Fruit fly (Drosophila melanogaster) whole organism, embryonic: Measurements from ENCODE around the gene CG14085.
A peak's percentile ranks its signal among the peaks of the same experiment; 100 is the strongest.

ENCODE experiments used
- Antp ChIP-seq: fragments of 200-800 bp; sonication (Bioruptor generic); optimal IDR thresholded peaks from 3 replicates; lab custom pipeline; 2016; ENCODE audit warnings: missing biosample characterization, missing genetic modification characterization
- CG10147 ChIP-seq: fragments of 200-800 bp; sonication (Bioruptor generic); optimal IDR thresholded peaks from 2 replicates; lab custom pipeline; 2019; ENCODE audit warnings: missing biosample characterization, mild to moderate bottlenecking, missing genetic modification characterization, moderate library complexity
- CG10462 ChIP-seq: fragments of 200-800 bp; sonication (Bioruptor generic); optimal IDR thresholded peaks from 2 replicates; lab custom pipeline; 2016; ENCODE audit warnings: missing biosample characterization, missing genetic modification characterization
- CG11504 ChIP-seq: fragments of 200-800 bp; sonication (Bioruptor generic); optimal IDR thresholded peaks from 3 replicates; lab custom pipeline; 2019; ENCODE audit warnings: missing biosample characterization, mild to moderate bottlenecking, missing genetic modification characterization, moderate library complexity
- CG12659 ChIP-seq: fragments of 200-800 bp; sonication (Bioruptor generic); optimal IDR thresholded peaks from 3 replicates; lab custom pipeline; 2017; ENCODE audit warnings: mild to moderate bottlenecking, missing biosample characterization, missing genetic modification reagents, missing genetic modification characterization
- CG13287 ChIP-seq: fragments of 200-800 bp; sonication (Bioruptor generic); IDR thresholded peaks from 2 replicates; pipeline ENCODE4 v1.3.6; 2022; ENCODE audit warnings: missing biosample characterization, missing genetic modification characterization; ENCODE audit not compliant: partially characterized antibody
- CG15073 ChIP-seq: fragments of 200-800 bp; sonication (Bioruptor generic); optimal IDR thresholded peaks from 2 replicates; lab custom pipeline; 2016; ENCODE audit warnings: missing biosample characterization, missing genetic modification characterization
- CG15601 ChIP-seq: fragments of 200-800 bp; sonication (Bioruptor generic); optimal IDR thresholded peaks from 3 replicates; lab custom pipeline; 2019; ENCODE audit warnings: missing biosample characterization, mild to moderate bottlenecking, missing genetic modification characterization, moderate library complexity
- CG16863 ChIP-seq: fragments of 200-800 bp; sonication (Bioruptor generic); optimal IDR thresholded peaks from 3 replicates; lab custom pipeline; 2016; ENCODE audit warnings: missing biosample characterization, missing genetic modification characterization
- CG17385 ChIP-seq: fragments of 200-800 bp; sonication (Bioruptor generic); optimal IDR thresholded peaks from 3 replicates; lab custom pipeline; 2018; ENCODE audit warnings: missing biosample characterization, mild to moderate bottlenecking, missing genetic modification characterization
- CG17829 ChIP-seq: fragments of 200-800 bp; optimal IDR thresholded peaks from 2 replicates; lab custom pipeline; 2019; ENCODE audit warnings: missing biosample characterization, mild to moderate bottlenecking, missing genetic modification characterization, moderate library complexity
- CG2199 ChIP-seq: fragments of 200-800 bp; sonication (Bioruptor generic); IDR thresholded peaks from 3 replicates; pipeline ENCODE4 v1.3.6; 2022; ENCODE audit warnings: missing biosample characterization, missing genetic modification characterization
- CG2875 ChIP-seq: fragments of 200-800 bp; sonication (Bioruptor generic); optimal IDR thresholded peaks from 2 replicates; lab custom pipeline; 2017; ENCODE audit warnings: missing biosample characterization, mild to moderate bottlenecking, missing genetic modification characterization, missing genetic modification reagents
- CG3163 ChIP-seq: fragments of 200-800 bp; sonication (Bioruptor generic); optimal IDR thresholded peaks from 3 replicates; lab custom pipeline; 2016; ENCODE audit warnings: missing biosample characterization, missing genetic modification characterization
- CG32772 ChIP-seq: fragments of 200-800 bp; sonication (Bioruptor generic); IDR thresholded peaks from 2 replicates; pipeline ENCODE4 v1.3.6; 2022; ENCODE audit warnings: missing biosample characterization, missing genetic modification characterization
- CG3281 ChIP-seq: fragments of 200-800 bp; sonication (Bioruptor generic); optimal IDR thresholded peaks from 3 replicates; lab custom pipeline; 2017; ENCODE audit warnings: missing biosample characterization, mild to moderate bottlenecking, missing genetic modification characterization
- CG34224 ChIP-seq: fragments of 200-800 bp; sonication (Bioruptor generic); IDR thresholded peaks from 3 replicates; pipeline ENCODE4 v1.3.6; 2022; ENCODE audit warnings: missing biosample characterization, missing genetic modification characterization; ENCODE audit not compliant: partially characterized antibody
- CG3847 ChIP-seq: fragments of 200-800 bp; sonication (Bioruptor generic); IDR thresholded peaks from 2 replicates; pipeline ENCODE4 v1.3.6; 2022; ENCODE audit warnings: missing biosample characterization, missing genetic modification characterization
- CG6765 ChIP-seq: fragments of 200-800 bp; sonication (Bioruptor generic); optimal IDR thresholded peaks from 3 replicates; lab custom pipeline; 2017; ENCODE audit warnings: missing biosample characterization, mild to moderate bottlenecking, missing genetic modification characterization
- CG7745 ChIP-seq: fragments of 200-800 bp; sonication (Bioruptor generic); optimal IDR thresholded peaks from 2 replicates; lab custom pipeline; 2018; ENCODE audit warnings: missing biosample characterization, mild to moderate bottlenecking, missing genetic modification characterization, moderate library complexity
- CG7928 ChIP-seq: fragments of 200-800 bp; sonication (Bioruptor generic); optimal IDR thresholded peaks from 2 replicates; lab custom pipeline; 2017; ENCODE audit warnings: missing biosample characterization, mild to moderate bottlenecking, missing genetic modification characterization
- CG7963 ChIP-seq: fragments of 200-800 bp; sonication (Bioruptor generic); IDR thresholded peaks from 3 replicates; pipeline ENCODE4 v1.3.6; 2022; ENCODE audit warnings: missing biosample characterization, missing genetic modification characterization; ENCODE audit not compliant: partially characterized antibody
- CG9215 ChIP-seq: fragments of 200-800 bp; sonication (Bioruptor generic); IDR thresholded peaks from 2 replicates; pipeline ENCODE4 v1.3.6; 2022; ENCODE audit warnings: missing biosample characterization, missing genetic modification characterization
- Dref ChIP-seq: fragments of 200-800 bp; sonication (Bioruptor generic); IDR thresholded peaks from 2 replicates; pipeline ENCODE4 v1.3.6; 2022; ENCODE audit warnings: missing biosample characterization, missing genetic modification characterization
- Ets97D ChIP-seq: fragments of 200-800 bp; sonication (Bioruptor generic); optimal IDR thresholded peaks from 3 replicates; lab custom pipeline; 2016; ENCODE audit warnings: missing biosample characterization, missing genetic modification characterization
- H15 ChIP-seq: fragments of 200-800 bp; sonication (Bioruptor generic); IDR thresholded peaks from 3 replicates; pipeline ENCODE4 v1.3.6; 2022; ENCODE audit warnings: missing biosample characterization, missing genetic modification characterization
- Hand ChIP-seq: fragments of 200-800 bp; sonication (Bioruptor generic); optimal IDR thresholded peaks from 2 replicates; lab custom pipeline; 2017; ENCODE audit warnings: mild to moderate bottlenecking, missing biosample characterization, missing genetic modification reagents, missing genetic modification characterization
- Hmx ChIP-seq: fragments of 200-800 bp; sonication (Bioruptor generic); optimal IDR thresholded peaks from 2 replicates; lab custom pipeline; 2016; ENCODE audit warnings: missing biosample characterization, missing genetic modification characterization
- Jarid2 ChIP-seq: fragments of 200-800 bp; sonication (Bioruptor generic); optimal IDR thresholded peaks from 3 replicates; lab custom pipeline; 2017; ENCODE audit warnings: mild to moderate bottlenecking, missing biosample characterization, missing genetic modification reagents, missing genetic modification characterization
- MESR4 ChIP-seq: fragments of 200-800 bp; sonication (Bioruptor generic); optimal IDR thresholded peaks from 2 replicates; lab custom pipeline; 2018; ENCODE audit warnings: missing biosample characterization, mild to moderate bottlenecking, missing genetic modification characterization, moderate library complexity
- MTF-1 ChIP-seq: fragments of 200-800 bp; sonication (Bioruptor generic); optimal IDR thresholded peaks from 2 replicates; lab custom pipeline; 2018; ENCODE audit warnings: missing biosample characterization, mild to moderate bottlenecking, missing genetic modification characterization, borderline replicate concordance
- Myb ChIP-seq: fragments of 200-800 bp; sonication (Bioruptor generic); optimal IDR thresholded peaks from 2 replicates; lab custom pipeline; 2016; ENCODE audit warnings: missing biosample characterization, missing genetic modification characterization
- NC2β ChIP-seq: fragments of 200-800 bp; sonication (Bioruptor generic); optimal IDR thresholded peaks from 2 replicates; lab custom pipeline; 2016; ENCODE audit warnings: missing biosample characterization, missing genetic modification characterization
- Trl ChIP-seq, 3 experiments: fragments of >200 bp in 2 of 3; fragments of 200-800 bp in 1 of 3; sonication (Bioruptor generic) in 1 of 3; optimal IDR thresholded peaks; 2 replicates in 1 of 3; 3 replicates in 2 of 3; lab custom pipeline; 2016 to 2017; ENCODE audit warnings: missing biosample characterization in 1 of 3, missing genetic modification characterization in 1 of 3
- chinmo ChIP-seq: fragments of 200-800 bp; sonication (Bioruptor generic); IDR thresholded peaks from 4 replicates; pipeline ENCODE4 v1.3.6; 2022; ENCODE audit warnings: missing biosample characterization, missing genetic modification characterization; ENCODE audit not compliant: partially characterized antibody
- crc ChIP-seq: fragments of 200-800 bp; sonication (Bioruptor generic); optimal IDR thresholded peaks from 2 replicates; lab custom pipeline; 2016; ENCODE audit warnings: missing biosample characterization, missing genetic modification characterization
- insv ChIP-seq, 2 experiments: fragments of 200-800 bp; sonication (Bioruptor generic); optimal IDR thresholded peaks; 3 replicates each; lab custom pipeline; 2016 to 2018; ENCODE audit warnings: missing biosample characterization in 2 of 2, missing genetic modification characterization in 2 of 2
- kay ChIP-seq: fragments of 200-800 bp; sonication (Bioruptor generic); optimal IDR thresholded peaks from 2 replicates; lab custom pipeline; 2016; ENCODE audit warnings: missing biosample characterization, missing genetic modification characterization
- otp ChIP-seq: fragments of 200-800 bp; sonication (Bioruptor generic); IDR thresholded peaks from 3 replicates; pipeline ENCODE4, ENCODE4 v1.3.6; 2022; ENCODE audit warnings: missing biosample characterization, missing genetic modification characterization
- rib ChIP-seq: fragments of 200-800 bp; sonication (Bioruptor generic); IDR thresholded peaks from 2 replicates; pipeline ENCODE4 v1.3.6; 2022; ENCODE audit warnings: missing biosample characterization, missing genetic modification characterization
- sd ChIP-seq: fragments of 200-800 bp; sonication (Bioruptor generic); optimal IDR thresholded peaks from 3 replicates; lab custom pipeline; 2018; ENCODE audit warnings: missing biosample characterization, mild to moderate bottlenecking, missing genetic modification characterization, moderate library complexity
- seq ChIP-seq: fragments of 200-800 bp; sonication (Bioruptor generic); IDR thresholded peaks from 2 replicates; pipeline ENCODE4 v1.3.6; 2022; ENCODE audit warnings: missing biosample characterization, missing genetic modification characterization
- sr ChIP-seq: fragments of 200-800 bp; sonication (Bioruptor generic); IDR thresholded peaks from 3 replicates; pipeline ENCODE4 v1.3.6; 2022; ENCODE audit warnings: missing biosample characterization, missing genetic modification characterization
- ssp ChIP-seq: fragments of 200-800 bp; sonication (Bioruptor generic); IDR thresholded peaks from 2 replicates; pipeline ENCODE4 v1.3.6; 2022; ENCODE audit warnings: missing biosample characterization, missing genetic modification characterization
- stc ChIP-seq: fragments of 200-800 bp; sonication (Bioruptor generic); IDR thresholded peaks from 2 replicates; pipeline ENCODE4 v1.3.6; 2022; ENCODE audit warnings: missing biosample characterization, missing genetic modification characterization
- tll ChIP-seq, 2 experiments: fragments of 200-800 bp in 1 of 2; fragments of >200 bp in 1 of 2; sonication (Bioruptor generic) in 1 of 2; optimal IDR thresholded peaks; 2 replicates each; lab custom pipeline; 2017 to 2019; ENCODE audit warnings: missing biosample characterization in 2 of 2, missing genetic modification characterization in 2 of 2, mild to moderate bottlenecking in 1 of 2, moderate library complexity in 1 of 2
- tup ChIP-seq: fragments of 200-800 bp; sonication (Bioruptor generic); optimal IDR thresholded peaks from 2 replicates; lab custom pipeline; 2016; ENCODE audit warnings: missing biosample characterization, mild to moderate bottlenecking, missing genetic modification characterization, moderate library complexity
- z ChIP-seq: fragments of 200-800 bp; sonication (Bioruptor generic); IDR thresholded peaks from 3 replicates; pipeline ENCODE4 v1.3.6; 2022; ENCODE audit warnings: missing biosample characterization, missing genetic modification characterization

CG14085 gene

DNA sequence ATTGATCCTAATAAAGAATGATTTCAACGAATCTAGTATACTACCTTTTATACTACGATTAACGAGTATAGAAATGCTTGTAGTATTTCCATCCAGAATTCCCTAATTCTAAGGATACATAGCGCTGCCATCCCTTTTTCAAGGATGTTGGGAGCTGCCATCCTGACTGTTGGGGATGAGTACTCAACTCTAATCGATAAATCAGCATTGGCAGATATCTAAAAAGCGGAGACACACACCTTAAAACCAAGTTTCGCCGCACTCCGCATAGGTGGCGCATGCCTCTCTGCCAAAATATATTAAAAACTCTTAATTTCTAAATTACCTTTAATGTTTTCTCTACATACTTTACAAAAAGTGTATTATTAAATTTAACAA is 25.1 kb downstream of the CG14085 start, which contains the start of gene fal (continued):
- no peak for TF ChIP-seq CG12659 (GFP tag; lab: Kevin White, UChicago)
- TF ChIP-seq Hmx (GFP tag; lab: Kevin White, UChicago) = no peak
- TF ChIP-seq NC2β (GFP tag; lab: Kevin White, UChicago) = peak; percentile 4
- TF ChIP-seq CG15601 = no peak
- no peak for TF ChIP-seq MTF-1 (GFP tag; lab: Kevin White, UChicago)
- no peak for TF ChIP-seq CG17385 (GFP tag; lab: Kevin White, UChicago)
- TF ChIP-seq crc = no peak
- TF ChIP-seq CG3281 = no peak
- TF ChIP-seq tll (GFP tag; optimal IDR thresholded peaks at IDR 0.05; lab: Kevin White, UChicago) = no peak
- no peak for TF ChIP-seq H15 (GFP tag; lab: Robert Waterston, UW)
- TF ChIP-seq sd = no peak
- TF ChIP-seq ssp (GFP tag; lab: Robert Waterston, UW) = peak; percentile 34
- TF ChIP-seq Antp (GFP tag; lab: Kevin White, UChicago) = peak; percentile 43
- no peak for TF ChIP-seq CG6765
- no peak for TF ChIP-seq z
- no peak for TF ChIP-seq Jarid2 (GFP tag; lab: Kevin White, UChicago)
- TF ChIP-seq stc (GFP tag; lab: Robert Waterston, UW) = no peak

DNA sequence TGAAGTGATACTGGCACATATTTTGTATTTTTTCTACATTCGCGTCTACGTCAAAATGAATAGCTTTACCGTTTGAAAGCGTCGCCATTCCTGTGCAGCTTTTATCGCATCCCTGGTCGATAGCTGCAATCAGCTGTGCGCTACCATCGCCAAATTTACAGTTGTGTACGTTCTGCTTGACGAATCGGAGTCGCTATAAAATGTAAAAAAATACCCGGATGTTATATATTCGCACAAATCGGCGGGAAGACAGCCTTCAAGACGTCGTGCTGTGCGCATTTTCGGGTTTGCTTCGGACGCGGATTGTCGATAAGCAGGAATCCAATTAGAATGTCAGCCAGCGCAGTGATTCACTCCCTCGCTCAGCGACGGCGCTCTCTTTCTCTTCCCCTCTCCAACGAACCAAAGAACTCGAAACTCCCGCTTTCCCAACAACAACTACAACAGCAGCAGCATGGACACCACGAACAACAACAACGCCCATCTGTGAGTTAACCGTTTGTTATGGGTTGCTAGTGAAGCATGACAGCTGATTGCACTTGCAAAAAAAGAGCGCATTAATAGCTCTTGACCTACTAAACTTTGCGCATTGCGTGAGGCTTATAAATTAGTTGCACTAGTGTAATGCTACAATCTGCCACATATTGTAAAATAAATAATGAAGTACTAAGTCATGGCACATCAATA is 25.6 kb downstream of the CG14085 start:
- TF ChIP-seq Hand (GFP tag; lab: Kevin White, UChicago) (peak; percentile 6), sr (GFP tag; lab: Robert Waterston, UW) (no peak), CG17829 (peak; percentile 40), CG34224 (peak; percentile 44; the same call in 1 of the 3 replicates), CG15073 (GFP tag; lab: Kevin White, UChicago) (no peak), Dref (GFP tag; lab: Robert Waterston, UW) (peak; percentile 57; the same call in 1 of the 2 replicates), Myb (peak; percentile 38), CG13287 (GFP tag; lab: Robert Waterston, UW) (peak; percentile 40; the same call in 1 of the 2 replicates), CG7963 (GFP tag; lab: Robert Waterston, UW) (no peak), rib (peak; percentile 18; the same call in 1 of the 2 replicates), CG10147 (GFP tag; lab: Kevin White, UChicago) (peak; percentile 19), chinmo (GFP tag; lab: Robert Waterston, UW) (peak; percentile 92), Trl (optimal IDR thresholded peaks at IDR 0.05; lab: Kevin White, UChicago) (peak; percentile 77), Trl (GFP tag; optimal IDR thresholded peaks at IDR 0.05; lab: Kevin White, UChicago) (no peak), kay (peak; percentile 80), MESR4 (peak; percentile 68), CG2875 (GFP tag; lab: Kevin White, UChicago) (peak; percentile 1), insv (GFP tag; optimal IDR thresholded peaks at IDR 0.05; lab: Kevin White, UChicago) (peak; percentile 51 to 93), Ets97D (GFP tag; lab: Kevin White, UChicago) (peak; percentile 78), CG7745 (tag; lab: Kevin White, UChicago) (no peak), CG10462 (GFP tag; lab: Kevin White, UChicago) (no peak), CG3847 (GFP tag; lab: Robert Waterston, UW) (peak; percentile 4; the same call in 1 of the 2 replicates), CG7928 (GFP tag; lab: Kevin White, UChicago) (peak; percentile 95), CG11504 (tag; lab: Kevin White, UChicago) (peak; percentile 10), CG32772 (GFP tag; lab: Robert Waterston, UW) (no peak), otp (GFP tag; lab: Robert Waterston, UW) (no peak), seq (GFP tag; lab: Robert Waterston, UW) (0 out of 2 replicates have a peak, but pooled peaks have one; percentile 50), CG16863 (GFP tag; lab: Kevin White, UChicago) (no peak), CG3163 (GFP tag; lab: Kevin White, UChicago) (peak; percentile 8), tup (no peak), CG2199 (peak; percentile 89), CG9215 (no peak)
